Fruit fly (Drosophila melanogaster): ENCODE results near the gene CG4461.

Gene CG4461

dm6 chr3L:9356138-9356753, 19.0 kb upstream of the CG4461 start:
- TF ChIP-seq EcR (GFP tag; optimal IDR thresholded peaks at IDR 0.05) = peak; percentile 65
- TF ChIP-seq Ets98B (GFP tag; IDR thresholded peaks at IDR 0.05) = no peak
- no peak for TF ChIP-seq CG8301 (tag; optimal IDR thresholded peaks at IDR 0.05)
- no peak for TF ChIP-seq rn (GFP tag; IDR thresholded peaks at IDR 0.05)
- TF ChIP-seq Snoo (tag; optimal IDR thresholded peaks at IDR 0.05) = no peak
- no peak for TF ChIP-seq gl (tag; optimal IDR thresholded peaks at IDR 0.05)

dm6 chr3L:9357830-9358712, 17.2 kb upstream of the CG4461 start:
- peak; percentile 53 for TF ChIP-seq Ets98B (GFP tag; IDR thresholded peaks at IDR 0.05)
- TF ChIP-seq CG14655 (GFP tag; optimal IDR thresholded peaks at IDR 0.05) = peak; percentile 71
- no peak for TF ChIP-seq D1 (tag; optimal IDR thresholded peaks at IDR 0.05)
- TF ChIP-seq CG15710 (tag; optimal IDR thresholded peaks at IDR 0.05) = peak; percentile 52
- TF ChIP-seq CG9948 (tag; optimal IDR thresholded peaks at IDR 0.05) = peak; percentile 11
- no peak for TF ChIP-seq EcR (GFP tag; optimal IDR thresholded peaks at IDR 0.05)
- TF ChIP-seq CG34367 (tag; optimal IDR thresholded peaks at IDR 0.05) = peak; percentile 21
- peak; percentile 31 for TF ChIP-seq CG8159 (tag; optimal IDR thresholded peaks at IDR 0.05)
- TF ChIP-seq gl (tag; optimal IDR thresholded peaks at IDR 0.05) = peak; percentile 75
- peak; percentile 31 for TF ChIP-seq CG17806 (tag; optimal IDR thresholded peaks at IDR 0.05)
- TF ChIP-seq Pif1B (GFP tag; optimal IDR thresholded peaks at IDR 0.05) = peak; percentile 51
- TF ChIP-seq CG8301 (tag; optimal IDR thresholded peaks at IDR 0.05) = peak; percentile 30
- TF ChIP-seq CG13204 (GFP tag; optimal IDR thresholded peaks at IDR 0.05) = no peak
- peak; percentile 18 for TF ChIP-seq Pif1A (GFP tag; optimal IDR thresholded peaks at IDR 0.05)
- peak; percentile 65 for TF ChIP-seq CG4496 (GFP tag; IDR thresholded peaks at IDR 0.05)
- peak; percentile 51; the same call in 1 of the 2 replicates for TF ChIP-seq CG32121 (GFP tag; IDR thresholded peaks at IDR 0.05)
- peak; percentile 72 for TF ChIP-seq CG12605 (GFP tag; IDR thresholded peaks at IDR 0.05)
- TF ChIP-seq CG10348 (GFP tag; IDR thresholded peaks at IDR 0.05) = no peak
- TF ChIP-seq rn (GFP tag; IDR thresholded peaks at IDR 0.05) = no peak
- TF ChIP-seq fd96Ca (GFP tag; IDR thresholded peaks at IDR 0.05) = no peak
- TF ChIP-seq Snoo (tag; optimal IDR thresholded peaks at IDR 0.05) = no peak

dm6 chr3L:9358713-9359040, 16.6 kb upstream of the CG4461 start, which contains the start of the genes UGP and Svip:
TSS of gene UGP (minus strand) at chr3L:9358935.
TSS of gene Svip (plus strand) at chr3L:9358999.
- TF ChIP-seq CG34367 (tag; optimal IDR thresholded peaks at IDR 0.05) = no peak
- TF ChIP-seq Snoo (tag; optimal IDR thresholded peaks at IDR 0.05) = no peak
- no peak for TF ChIP-seq D1 (tag; optimal IDR thresholded peaks at IDR 0.05)
- TF ChIP-seq CG10348 (GFP tag; IDR thresholded peaks at IDR 0.05) = no peak
- no peak for TF ChIP-seq rn (GFP tag; IDR thresholded peaks at IDR 0.05)
- peak; percentile 17 for TF ChIP-seq CG8301 (tag; optimal IDR thresholded peaks at IDR 0.05)
- TF ChIP-seq CG15710 (tag; optimal IDR thresholded peaks at IDR 0.05) = peak; percentile 3
- TF ChIP-seq CG8159 (tag; optimal IDR thresholded peaks at IDR 0.05) = no peak
- peak; percentile 4 for TF ChIP-seq CG17806 (tag; optimal IDR thresholded peaks at IDR 0.05)
- TF ChIP-seq Pif1A (GFP tag; optimal IDR thresholded peaks at IDR 0.05) = peak; percentile 27
- TF ChIP-seq CG9948 (tag; optimal IDR thresholded peaks at IDR 0.05) = no peak
- peak; percentile 21 for TF ChIP-seq gl (tag; optimal IDR thresholded peaks at IDR 0.05)
- no peak for TF ChIP-seq CG13204 (GFP tag; optimal IDR thresholded peaks at IDR 0.05)
- peak; percentile 56 for TF ChIP-seq CG32121 (GFP tag; IDR thresholded peaks at IDR 0.05)
- no peak for TF ChIP-seq CG14655 (GFP tag; optimal IDR thresholded peaks at IDR 0.05)
- TF ChIP-seq fd96Ca (GFP tag; IDR thresholded peaks at IDR 0.05) = peak; percentile 73
- TF ChIP-seq CG4496 (GFP tag; IDR thresholded peaks at IDR 0.05) = peak; percentile 68; the same call in 2 of the 3 replicates
- no peak for TF ChIP-seq EcR (GFP tag; optimal IDR thresholded peaks at IDR 0.05)
- peak; percentile 68 for TF ChIP-seq Ets98B (GFP tag; IDR thresholded peaks at IDR 0.05)
- TF ChIP-seq Pif1B (GFP tag; optimal IDR thresholded peaks at IDR 0.05) = peak; percentile 47
- peak; percentile 55; the same call in 1 of the 2 replicates for TF ChIP-seq CG12605 (GFP tag; IDR thresholded peaks at IDR 0.05)

DNA sequence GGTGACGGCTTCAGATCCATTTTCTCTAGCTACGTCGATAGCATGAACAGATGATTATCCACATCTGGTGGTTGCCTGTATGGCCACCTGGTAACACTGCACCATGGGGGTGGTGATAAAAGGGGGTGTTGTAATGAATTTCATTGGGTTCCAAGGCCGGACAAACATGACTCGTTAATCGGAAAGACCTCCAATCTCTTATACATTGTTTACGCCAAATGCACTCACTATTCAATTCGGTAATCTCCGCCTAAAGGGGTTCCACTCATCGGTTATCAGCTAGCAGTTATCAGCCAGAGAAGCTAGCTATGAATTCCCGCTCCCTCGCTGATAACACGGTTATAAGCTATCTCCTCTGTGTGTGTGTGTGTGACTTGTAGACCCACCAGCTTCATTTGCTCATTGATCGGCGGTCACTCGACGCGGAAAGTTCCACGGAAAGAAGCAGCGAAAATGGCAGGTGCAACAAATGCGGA, 15.0 kb upstream of the CG4461 start, which contains the start of gene Pdxk:
Gene Pdxk (plus strand): TSS at position 100 of the 476 bp plus-strand sequence.
- TF ChIP-seq D1 (tag; optimal IDR thresholded peaks at IDR 0.05) = no peak
- TF ChIP-seq CG9948 (tag; optimal IDR thresholded peaks at IDR 0.05) = no peak
- TF ChIP-seq Pif1A (GFP tag; optimal IDR thresholded peaks at IDR 0.05) = no peak
- 0 out of 2 replicates have a peak, but pooled peaks have one; percentile 31 for TF ChIP-seq CG32121 (GFP tag; IDR thresholded peaks at IDR 0.05)
- TF ChIP-seq CG8301 (tag; optimal IDR thresholded peaks at IDR 0.05) = no peak
- TF ChIP-seq CG34367 (tag; optimal IDR thresholded peaks at IDR 0.05) = no peak
- no peak for TF ChIP-seq rn (GFP tag; IDR thresholded peaks at IDR 0.05)
- TF ChIP-seq CG17806 (tag; optimal IDR thresholded peaks at IDR 0.05) = no peak
- no peak for TF ChIP-seq CG12605 (GFP tag; IDR thresholded peaks at IDR 0.05)
- no peak for TF ChIP-seq Pif1B (GFP tag; optimal IDR thresholded peaks at IDR 0.05)
- peak; percentile 2 for TF ChIP-seq Snoo (tag; optimal IDR thresholded peaks at IDR 0.05)
- TF ChIP-seq gl (tag; optimal IDR thresholded peaks at IDR 0.05) = peak; percentile 38
- TF ChIP-seq CG14655 (GFP tag; optimal IDR thresholded peaks at IDR 0.05) = no peak
- peak; percentile 28; the same call in 1 of the 3 replicates for TF ChIP-seq CG4496 (GFP tag; IDR thresholded peaks at IDR 0.05)
- no peak for TF ChIP-seq CG8159 (tag; optimal IDR thresholded peaks at IDR 0.05)
- TF ChIP-seq fd96Ca (GFP tag; IDR thresholded peaks at IDR 0.05) = no peak
- TF ChIP-seq CG15710 (tag; optimal IDR thresholded peaks at IDR 0.05) = no peak
- TF ChIP-seq Ets98B (GFP tag; IDR thresholded peaks at IDR 0.05) = peak; percentile 26; the same call in 1 of the 2 replicates
- TF ChIP-seq EcR (GFP tag; optimal IDR thresholded peaks at IDR 0.05) = peak; percentile 66
- TF ChIP-seq CG13204 (GFP tag; optimal IDR thresholded peaks at IDR 0.05) = peak; percentile 13
- no peak for TF ChIP-seq CG10348 (GFP tag; IDR thresholded peaks at IDR 0.05)
